Worm (Caenorhabditis elegans) whole organism, L1 larva: ENCODE results near the gene F15E6.10.

ENCODE experiments used
- C16A3.4 ChIP-seq: fragments of 150-350 bp; optimal IDR thresholded peaks from 2 replicates; lab custom pipeline; 2014; ENCODE audit warnings: missing biosample characterization, missing genetic modification characterization
- C34B4.2 ChIP-seq: sonication (generic microtip); optimal IDR thresholded peaks from 2 replicates; lab custom pipeline; 2017; ENCODE audit warnings: mild to moderate bottlenecking, missing genetic modification characterization, missing compliant biosample characterization
- F16B12.6 ChIP-seq: fragments of 150-350 bp; optimal IDR thresholded peaks from 2 replicates; lab custom pipeline; 2014; ENCODE audit warnings: missing biosample characterization, missing genetic modification characterization
- Y116A8C.19 ChIP-seq: sonication (generic microtip); optimal IDR thresholded peaks from 2 replicates; lab custom pipeline; 2016; ENCODE audit warnings: missing compliant biosample characterization, missing genetic modification characterization, borderline replicate concordance
- alr-1 ChIP-seq: fragments of 200-800 bp; sonication (Bioruptor generic); optimal IDR thresholded peaks from 2 replicates; lab custom pipeline; 2018; ENCODE audit warnings: borderline replicate concordance, mild to moderate bottlenecking, missing genetic modification characterization, missing compliant biosample characterization
- ama-1 ChIP-seq: fragments of 150-350 bp; optimal IDR thresholded peaks from 2 replicates; lab custom pipeline; 2014
- blmp-1 ChIP-seq: fragments of 150-350 bp; optimal IDR thresholded peaks from 2 replicates; lab custom pipeline; 2014; ENCODE audit warnings: missing biosample characterization, missing genetic modification characterization
- ceh-8 ChIP-seq: fragments of 200-800 bp; sonication (Bioruptor generic); optimal IDR thresholded peaks from 2 replicates; lab custom pipeline; 2018; ENCODE audit warnings: mild to moderate bottlenecking, missing genetic modification characterization, moderate library complexity, missing compliant biosample characterization
- ceh-82 ChIP-seq, 3 experiments: fragments of 150-350 bp in 1 of 3; sonication (generic microtip) in 2 of 3; optimal IDR thresholded peaks; 2 replicates each; lab custom pipeline; 2014 to 2017; ENCODE audit warnings: missing biosample characterization in 3 of 3, missing genetic modification characterization in 3 of 3
- ceh-88 ChIP-seq: fragments of 200-800 bp; sonication (Bioruptor generic); IDR thresholded peaks from 2 replicates; pipeline ENCODE4 v1.3.6; 2022; ENCODE audit warnings: missing genetic modification characterization, missing compliant biosample characterization
- dpl-1 ChIP-seq, 3 experiments: fragments of 150-350 bp in 2 of 3; sonication (generic microtip) in 1 of 3; optimal IDR thresholded peaks; 2 replicates each; lab custom pipeline; 2014 to 2017; ENCODE audit warnings: missing biosample characterization in 3 of 3, missing genetic modification characterization in 3 of 3, missing genetic modification reagents in 3 of 3
- dsc-1 ChIP-seq: sonication (generic microtip); optimal IDR thresholded peaks from 2 replicates; lab custom pipeline; 2016; ENCODE audit warnings: mild to moderate bottlenecking, missing genetic modification characterization, missing compliant biosample characterization
- efl-1 ChIP-seq, 4 experiments: fragments of 150-350 bp; optimal IDR thresholded peaks in 3 of 4; peaks in 1 of 4; 1 replicate in 1 of 4; 2 replicates in 3 of 4; lab custom pipeline; 2014; ENCODE audit warnings: missing biosample characterization in 2 of 4, missing genetic modification characterization in 2 of 4, missing genetic modification reagents in 2 of 4
- elt-2 ChIP-seq: sonication (generic microtip); optimal IDR thresholded peaks from 2 replicates; lab custom pipeline; 2016; ENCODE audit warnings: missing genetic modification characterization, mild to moderate bottlenecking, inconsistent platforms, missing compliant biosample characterization, missing genetic modification reagents
- ets-5 ChIP-seq: fragments of 200-800 bp; sonication (Bioruptor generic); IDR thresholded peaks from 2 replicates; pipeline ENCODE4 v1.3.6; 2022; ENCODE audit warnings: missing genetic modification characterization, missing compliant biosample characterization
- fkh-10 ChIP-seq: sonication (generic microtip); optimal IDR thresholded peaks from 2 replicates; lab custom pipeline; 2017; ENCODE audit warnings: missing biosample characterization, missing genetic modification reagents, missing genetic modification characterization
- fos-1 ChIP-seq: fragments of 150-350 bp; optimal IDR thresholded peaks from 2 replicates; lab custom pipeline; 2014; ENCODE audit warnings: missing biosample characterization, missing genetic modification characterization
- grh-1 ChIP-seq: fragments of 200-800 bp; sonication (Bioruptor generic); IDR thresholded peaks from 2 replicates; pipeline ENCODE4 v1.3.6; 2022; ENCODE audit warnings: missing genetic modification reagents, missing genetic modification characterization, missing compliant biosample characterization
- hpl-2 ChIP-seq: fragments of 150-350 bp; optimal IDR thresholded peaks from 2 replicates; lab custom pipeline; 2014; ENCODE audit warnings: missing biosample characterization, missing genetic modification reagents, missing genetic modification characterization
- isw-1 ChIP-seq: fragments of 200-800 bp; sonication (Bioruptor generic); IDR thresholded peaks from 2 replicates; pipeline ENCODE4 v1.3.6; 2022; ENCODE audit warnings: missing genetic modification characterization, missing compliant biosample characterization
- lin-14 ChIP-seq: fragments of 200-800 bp; sonication (Bioruptor generic); optimal IDR thresholded peaks from 2 replicates; lab custom pipeline; 2018; ENCODE audit warnings: mild to moderate bottlenecking, missing genetic modification characterization, moderate library complexity, missing compliant biosample characterization
- lin-35 ChIP-seq, 2 experiments: fragments of 150-350 bp; optimal IDR thresholded peaks; 2 replicates each; lab custom pipeline; 2014; ENCODE audit warnings: missing biosample characterization in 2 of 2, missing genetic modification characterization in 2 of 2, missing genetic modification reagents in 2 of 2
- lir-3 ChIP-seq: sonication (generic microtip); optimal IDR thresholded peaks from 2 replicates; lab custom pipeline; 2016; ENCODE audit warnings: mild to moderate bottlenecking, missing genetic modification characterization, moderate library complexity, missing compliant biosample characterization; ENCODE audit not compliant: poor library complexity
- lsy-2 ChIP-seq, 2 experiments: fragments of 150-350 bp; optimal IDR thresholded peaks; 2 replicates each; lab custom pipeline; 2014; ENCODE audit warnings: missing biosample characterization in 2 of 2, missing genetic modification characterization in 2 of 2
- mef-2 ChIP-seq: fragments of 150-350 bp; optimal IDR thresholded peaks from 2 replicates; lab custom pipeline; 2014; ENCODE audit warnings: missing biosample characterization, missing genetic modification characterization
- nhr-19 ChIP-seq: fragments of 200-800 bp; sonication (Bioruptor generic); conservative IDR thresholded peaks from 2 replicates; pipeline ENCODE4 v1.3.6; 2022; ENCODE audit warnings: missing genetic modification characterization, missing compliant biosample characterization
- nhr-20 ChIP-seq: sonication (generic microtip); optimal IDR thresholded peaks from 2 replicates; lab custom pipeline; 2016; ENCODE audit warnings: mild to moderate bottlenecking, missing genetic modification characterization, missing compliant biosample characterization
- nhr-71 ChIP-seq: sonication (generic microtip); optimal IDR thresholded peaks from 2 replicates; lab custom pipeline; 2016; ENCODE audit warnings: mild to moderate bottlenecking, missing genetic modification characterization, moderate library complexity, missing compliant biosample characterization
- nhr-77 ChIP-seq: fragments of 150-350 bp; optimal IDR thresholded peaks from 2 replicates; lab custom pipeline; 2014; ENCODE audit warnings: missing biosample characterization, missing genetic modification characterization
- nhr-84 ChIP-seq: sonication (generic microtip); optimal IDR thresholded peaks from 2 replicates; lab custom pipeline; 2017; ENCODE audit warnings: missing biosample characterization, missing genetic modification characterization
- nhr-85 ChIP-seq: sonication (generic microtip); peaks from one replicate; lab custom pipeline; 2016; ENCODE audit warnings: missing genetic modification characterization, inconsistent platforms, missing compliant biosample characterization
- nhr-90 ChIP-seq: sonication (generic microtip); optimal IDR thresholded peaks from 2 replicates; lab custom pipeline; 2016; ENCODE audit warnings: mild to moderate bottlenecking, missing genetic modification characterization, missing compliant biosample characterization; ENCODE audit not compliant: poor library complexity
- pag-3 ChIP-seq: sonication (generic microtip); optimal IDR thresholded peaks from 2 replicates; lab custom pipeline; 2017; ENCODE audit warnings: missing genetic modification characterization, mild to moderate bottlenecking, missing compliant biosample characterization, antibody characterized with exemption, borderline replicate concordance; ENCODE audit not compliant: insufficient read depth
- rnt-1 ChIP-seq: sonication (generic microtip); optimal IDR thresholded peaks from 2 replicates; lab custom pipeline; 2016; ENCODE audit warnings: mild to moderate bottlenecking, missing genetic modification characterization, moderate library complexity, missing compliant biosample characterization
- snu-23 ChIP-seq: sonication (generic microtip); optimal IDR thresholded peaks from 2 replicates; lab custom pipeline; 2016; ENCODE audit warnings: missing genetic modification characterization, missing compliant biosample characterization
- swsn-7 ChIP-seq: sonication (generic microtip); optimal IDR thresholded peaks from 2 replicates; lab custom pipeline; 2016; ENCODE audit warnings: missing genetic modification characterization, missing compliant biosample characterization
- unc-130 ChIP-seq: fragments of 150-350 bp; optimal IDR thresholded peaks from 2 replicates; lab custom pipeline; 2017; ENCODE audit warnings: missing biosample characterization, missing genetic modification characterization, inconsistent platforms
- unc-86 ChIP-seq: sonication (generic microtip); optimal IDR thresholded peaks from 2 replicates; lab custom pipeline; 2016; ENCODE audit warnings: missing genetic modification characterization, missing compliant biosample characterization
- xbp-1 ChIP-seq: sonication (generic microtip); optimal IDR thresholded peaks from 2 replicates; lab custom pipeline; 2016; ENCODE audit warnings: missing genetic modification characterization, missing compliant biosample characterization
- zag-1 ChIP-seq: fragments of 150-350 bp; optimal IDR thresholded peaks from 2 replicates; lab custom pipeline; 2014; ENCODE audit warnings: missing biosample characterization, missing genetic modification characterization
- zip-4 ChIP-seq: fragments of 200-800 bp; sonication (Bioruptor generic); optimal IDR thresholded peaks from 2 replicates; lab custom pipeline; 2018; ENCODE audit warnings: mild to moderate bottlenecking, missing genetic modification characterization, moderate library complexity, missing compliant biosample characterization

Gene F15E6.10

DNA sequence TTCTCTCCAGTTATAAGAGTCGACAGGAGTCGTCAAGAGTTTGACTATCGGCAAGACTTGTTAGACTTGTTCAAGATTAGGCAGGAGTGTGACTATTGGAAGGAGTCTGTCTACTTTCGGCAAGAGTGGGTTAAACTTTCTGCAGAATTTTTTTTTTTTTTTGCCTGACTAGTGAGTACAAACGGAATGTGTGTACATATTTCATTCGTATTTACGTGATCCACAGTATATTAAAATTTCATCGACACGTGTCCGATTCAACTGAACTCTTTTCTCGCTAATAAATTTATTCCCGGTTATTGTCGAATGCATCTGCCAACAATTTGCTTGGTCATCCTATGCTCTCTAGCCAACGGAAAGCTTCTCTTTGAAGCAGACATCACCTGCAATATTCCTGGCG, 20.5 kb upstream of the F15E6.10 start, which contains the start of gene F36A4.1:
F36A4.1 (plus strand) TSS at position 301 of the 400 bp plus-strand sequence.
- TF ChIP-seq nhr-85 (tag; lab: Kevin White, UChicago), result peak; percentile 31
- TF ChIP-seq nhr-84 (tag; lab: Kevin White, UChicago), result no peak

- peak in 2 of 3 experiments; percentile 20 to 21 for TF ChIP-seq ceh-82 (tag; optimal IDR thresholded peaks at IDR 0.05; lab: Kevin White, UChicago)
- peak; percentile 31 to 45 for TF ChIP-seq lsy-2 (tag; optimal IDR thresholded peaks at IDR 0.05; lab: Kevin White, UChicago)
- TF ChIP-seq lin-35 (GFP tag; optimal IDR thresholded peaks at IDR 0.05; lab: Kevin White, UChicago), result peak; percentile 18 to 23
- peak; percentile 44 for TF ChIP-seq swsn-7 (tag; lab: Kevin White, UChicago)
- TF ChIP-seq nhr-90 (tag; lab: Kevin White, UChicago), result no peak
- peak; percentile 19 for TF ChIP-seq F16B12.6 (tag; lab: Kevin White, UChicago)
- TF ChIP-seq unc-86 (tag; lab: Kevin White, UChicago), result peak; percentile 8
- TF ChIP-seq dsc-1 (tag; lab: Kevin White, UChicago), result peak; percentile 29
- TF ChIP-seq fkh-10 (GFP tag; lab: Kevin White, UChicago), result no peak
- TF ChIP-seq ceh-88 (GFP tag; lab: Robert Waterston, UW), result no peak
- peak; percentile 27 for TF ChIP-seq xbp-1 (tag; lab: Kevin White, UChicago)
- TF ChIP-seq blmp-1, result peak; percentile 8
- no peak for TF ChIP-seq nhr-84 (tag; lab: Kevin White, UChicago)
- TF ChIP-seq nhr-19, result 0 out of 2 replicates have a peak, but pooled peaks have one; percentile 21
- peak; percentile 74 for TF ChIP-seq nhr-85 (tag; lab: Kevin White, UChicago)
- no peak for TF ChIP-seq ets-5 (GFP tag; lab: Robert Waterston, UW)
- peak; percentile 67 for TF ChIP-seq rnt-1 (tag; lab: Kevin White, UChicago)
- no peak for TF ChIP-seq unc-130 (tag; lab: Kevin White, UChicago)
- no peak for TF ChIP-seq zag-1 (tag; lab: Kevin White, UChicago)
- no peak for TF ChIP-seq lir-3 (tag; lab: Kevin White, UChicago)
- no peak for TF ChIP-seq grh-1
- no peak for TF ChIP-seq C16A3.4 (tag; lab: Kevin White, UChicago)
- TF ChIP-seq lin-14 (GFP tag; lab: Kevin White, UChicago), result no peak
- TF ChIP-seq snu-23 (GFP tag; lab: Kevin White, UChicago), result no peak
- TF ChIP-seq C34B4.2 (tag; lab: Kevin White, UChicago), result no peak
- TF ChIP-seq elt-2, result no peak
- peak; percentile 52 for TF ChIP-seq nhr-20 (tag; lab: Kevin White, UChicago)
- TF ChIP-seq zip-4 (GFP tag; lab: Kevin White, UChicago), result no peak
- TF ChIP-seq nhr-71 (tag; lab: Kevin White, UChicago), result no peak
- TF ChIP-seq mef-2, result no peak
- peak in 2 of 3 experiments; percentile 23 to 24 for TF ChIP-seq dpl-1 (GFP tag; optimal IDR thresholded peaks at IDR 0.05; lab: Kevin White, UChicago)
- peak; percentile 45 to 50 for TF ChIP-seq efl-1 (optimal IDR thresholded peaks at IDR 0.05; lab: Kevin White, UChicago)
- peak; percentile 33 to 93 for TF ChIP-seq efl-1 (GFP tag; optimal IDR thresholded peaks at IDR 0.05 in 1 of 2; lab: Kevin White, UChicago)
- no peak for TF ChIP-seq nhr-77 (tag; lab: Kevin White, UChicago)
- no peak for TF ChIP-seq hpl-2 (GFP tag; lab: Kevin White, UChicago)
- TF ChIP-seq ama-1 (lab: Kevin White, UChicago), result no peak
Observed at ce11 chrIV:4277694-4278093, 15.0 kb upstream of the F15E6.10 start, which contains the start of gene nhr-78. TSS of gene nhr-78 (minus strand) at chrIV:4277875.

DNA sequence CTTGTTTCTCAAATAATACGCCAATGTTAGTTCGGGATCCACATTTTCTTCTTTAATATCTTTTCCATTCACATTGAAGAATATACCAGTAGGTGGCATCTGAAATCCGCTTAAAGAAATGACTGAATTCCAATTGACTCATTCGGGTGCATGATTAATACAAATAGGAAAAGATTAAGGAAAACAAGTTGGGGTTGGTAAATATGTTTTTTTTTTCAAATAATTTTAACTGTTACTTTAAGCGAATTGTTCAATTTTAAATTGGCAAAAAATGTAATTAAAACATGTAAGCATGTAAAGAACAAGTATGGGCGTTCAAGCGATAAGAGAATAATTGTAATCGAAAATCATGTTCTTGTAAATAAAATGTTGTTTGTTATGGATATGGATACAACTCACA, 8.6 kb upstream of the F15E6.10 start, which contains the start of gene F15E6.6:
F15E6.6 (minus strand) TSS at position 101 of the 400 bp plus-strand sequence.
- TF ChIP-seq isw-1 (GFP tag; lab: Robert Waterston, UW) (no peak), nhr-90 (tag; lab: Kevin White, UChicago) (no peak), nhr-77 (tag; lab: Kevin White, UChicago) (no peak), Y116A8C.19 (tag; lab: Kevin White, UChicago) (no peak), nhr-20 (tag; lab: Kevin White, UChicago) (no peak), pag-3 (no peak), alr-1 (tag; lab: Kevin White, UChicago) (no peak), ceh-8 (no peak), unc-130 (tag; lab: Kevin White, UChicago) (no peak), fos-1 (tag; lab: Kevin White, UChicago) (no peak), ceh-88 (GFP tag; lab: Robert Waterston, UW) (no peak), efl-1 (optimal IDR thresholded peaks at IDR 0.05; lab: Kevin White, UChicago) (no peak), efl-1 (GFP tag; optimal IDR thresholded peaks at IDR 0.05 in 1 of 2; lab: Kevin White, UChicago) (no peak), zip-4 (GFP tag; lab: Kevin White, UChicago) (no peak)
